Fruit fly (Drosophila melanogaster): Measurements from ENCODE around the gene geko.

- no peak for TF ChIP-seq pan (optimal IDR thresholded peaks at IDR 0.05)
- TF ChIP-seq dmrt93B (GFP tag; optimal IDR thresholded peaks at IDR 0.05), result no peak
- TF ChIP-seq GATAd (GFP tag; optimal IDR thresholded peaks at IDR 0.05), result no peak
- no peak for TF ChIP-seq h (GFP tag; optimal IDR thresholded peaks at IDR 0.05)
- TF ChIP-seq tai (GFP tag; optimal IDR thresholded peaks at IDR 0.05), result no peak
- TF ChIP-seq Myc (optimal IDR thresholded peaks at IDR 0.05), result no peak
- TF ChIP-seq psq (GFP tag; optimal IDR thresholded peaks at IDR 0.05), result no peak
- TF ChIP-seq Hr78 (GFP tag; optimal IDR thresholded peaks at IDR 0.05), result no peak
- no peak for TF ChIP-seq Hnf4 (GFP tag; optimal IDR thresholded peaks at IDR 0.05)
- no peak for TF ChIP-seq sage (GFP tag; optimal IDR thresholded peaks at IDR 0.05)
- TF ChIP-seq Dfd (GFP tag; optimal IDR thresholded peaks at IDR 0.05), result no peak
- TF ChIP-seq Jra (GFP tag; optimal IDR thresholded peaks at IDR 0.05), result no peak
- no peak for TF ChIP-seq N (GFP tag; optimal IDR thresholded peaks at IDR 0.05)
Observed at dm6 chr3L:18179564-18180201, 40.5 kb downstream of the geko start.
